Worm (Caenorhabditis elegans): ENCODE measurements around the gene K01G5.8.

Gene K01G5.8

DNA sequence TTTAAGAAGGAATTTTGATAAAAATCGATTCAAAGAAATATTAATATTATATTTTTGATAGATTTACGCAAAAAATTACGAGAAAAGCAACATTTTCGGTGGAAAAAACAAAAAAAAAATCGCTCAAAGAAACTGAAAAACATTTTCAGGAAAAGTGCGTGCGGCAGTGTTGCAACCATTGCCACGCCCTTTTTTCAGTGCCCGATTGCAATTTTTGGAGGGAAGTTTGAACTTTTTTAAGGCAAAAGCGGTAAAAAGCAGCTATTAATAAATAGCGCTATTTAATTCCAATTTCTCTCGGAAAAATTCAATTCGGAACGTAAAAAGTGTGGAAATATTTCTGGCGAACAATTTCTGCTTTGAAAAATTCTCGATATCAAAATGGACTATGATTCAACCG lies 19.5 kb downstream of the K01G5.8 start:
- TF ChIP-seq elt-2 (tag; optimal IDR thresholded peaks at IDR 0.05) (no peak), nhr-23 (tag; optimal IDR thresholded peaks at IDR 0.05) (no peak), ceh-82 (tag; optimal IDR thresholded peaks at IDR 0.05) (no peak), lin-39 (tag; optimal IDR thresholded peaks at IDR 0.05) (no peak), mdl-1 (tag; optimal IDR thresholded peaks at IDR 0.05) (no peak), egl-5 (tag; optimal IDR thresholded peaks at IDR 0.05) (no peak), nhr-77 (tag; optimal IDR thresholded peaks at IDR 0.05) (no peak), jun-1 (tag; optimal IDR thresholded peaks at IDR 0.05) (no peak), ama-1 (optimal IDR thresholded peaks at IDR 0.05) (no peak), lsy-12 (tag; optimal IDR thresholded peaks at IDR 0.05) (no peak), elt-1 (tag; optimal IDR thresholded peaks at IDR 0.05) (no peak), zag-1 (tag; optimal IDR thresholded peaks at IDR 0.05) (no peak), daf-12 (tag; optimal IDR thresholded peaks at IDR 0.05) (no peak), nhr-28 (tag; optimal IDR thresholded peaks at IDR 0.05) (no peak), fos-1 (tag; optimal IDR thresholded peaks at IDR 0.05) (no peak)

- peak; percentile 98 for TF ChIP-seq hmg-11 (tag; optimal IDR thresholded peaks at IDR 0.05)
- TF ChIP-seq fos-1 (tag; optimal IDR thresholded peaks at IDR 0.05), result no peak
- peak; percentile 22 for TF ChIP-seq nhr-43 (tag; optimal IDR thresholded peaks at IDR 0.05; ENCODE audit: poor library complexity, severe bottlenecking)
- no peak for TF ChIP-seq daf-12 (tag; optimal IDR thresholded peaks at IDR 0.05)
- TF ChIP-seq nhr-28 (tag; optimal IDR thresholded peaks at IDR 0.05), result no peak
- TF ChIP-seq nhr-76 (tag; optimal IDR thresholded peaks at IDR 0.05), result no peak
- no peak for TF ChIP-seq elt-3 (tag; optimal IDR thresholded peaks at IDR 0.05)
- peak; percentile 70 for TF ChIP-seq mdl-1 (tag; optimal IDR thresholded peaks at IDR 0.05)
- peak; percentile 81 for TF ChIP-seq nhr-25 (tag; optimal IDR thresholded peaks at IDR 0.05)
- no peak for TF ChIP-seq eor-1 (tag; optimal IDR thresholded peaks at IDR 0.05)
- TF ChIP-seq snpc-4 (tag; optimal IDR thresholded peaks at IDR 0.05), result peak; percentile 50
- no peak for TF ChIP-seq nhr-77 (tag; optimal IDR thresholded peaks at IDR 0.05)
- TF ChIP-seq aly-2 (tag; optimal IDR thresholded peaks at IDR 0.05), result no peak
- TF ChIP-seq nhr-11 (tag; optimal IDR thresholded peaks at IDR 0.05), result peak; percentile 6
- no peak for TF ChIP-seq ceh-16 (tag; optimal IDR thresholded peaks at IDR 0.05)
- no peak for TF ChIP-seq nhr-67 (tag; optimal IDR thresholded peaks at IDR 0.05)
- TF ChIP-seq unc-39 (tag; optimal IDR thresholded peaks at IDR 0.05), result no peak
- no peak for TF ChIP-seq unc-62 (GFP tag; optimal IDR thresholded peaks at IDR 0.05)
- peak; percentile 88 for TF ChIP-seq pha-4 (tag; optimal IDR thresholded peaks at IDR 0.05)
- TF ChIP-seq egl-27 (tag; optimal IDR thresholded peaks at IDR 0.05), result peak; percentile 29
- no peak for TF ChIP-seq sea-2 (GFP tag; optimal IDR thresholded peaks at IDR 0.05)
- no peak for TF ChIP-seq ceh-9 (tag; optimal IDR thresholded peaks at IDR 0.05)
- no peak for TF ChIP-seq zag-1 (tag; optimal IDR thresholded peaks at IDR 0.05)
- TF ChIP-seq lin-39 (tag; optimal IDR thresholded peaks at IDR 0.05), result peak; percentile 86
- TF ChIP-seq egl-5 (tag; optimal IDR thresholded peaks at IDR 0.05), result peak; percentile 82
- TF ChIP-seq lin-15B (tag; optimal IDR thresholded peaks at IDR 0.05), result peak; percentile 80
- no peak for TF ChIP-seq ztf-11 (tag; optimal IDR thresholded peaks at IDR 0.05)
- TF ChIP-seq nhr-12 (tag; optimal IDR thresholded peaks at IDR 0.05), result no peak
- no peak for TF ChIP-seq mml-1 (tag; optimal IDR thresholded peaks at IDR 0.05)
- TF ChIP-seq nhr-237 (tag; optimal IDR thresholded peaks at IDR 0.05), result no peak
- TF ChIP-seq ceh-82 (tag; optimal IDR thresholded peaks at IDR 0.05), result peak; percentile 45
- TF ChIP-seq fkh-10 (GFP tag; optimal IDR thresholded peaks at IDR 0.05), result peak; percentile 29
- TF ChIP-seq nhr-23 (tag; optimal IDR thresholded peaks at IDR 0.05), result peak; percentile 75
- TF ChIP-seq ZK546.5 (tag; optimal IDR thresholded peaks at IDR 0.05), result no peak
- peak; percentile 35 for TF ChIP-seq ama-1 (optimal IDR thresholded peaks at IDR 0.05)
- peak; percentile 71 for TF ChIP-seq lsy-12 (tag; optimal IDR thresholded peaks at IDR 0.05)
- TF ChIP-seq ceh-28 (tag; optimal IDR thresholded peaks at IDR 0.05), result peak; percentile 95
- TF ChIP-seq ztf-4 (tag; optimal IDR thresholded peaks at IDR 0.05), result no peak
- peak; percentile 20 for TF ChIP-seq skn-1 (tag; optimal IDR thresholded peaks at IDR 0.05)
- peak; percentile 87 for TF ChIP-seq jun-1 (tag; optimal IDR thresholded peaks at IDR 0.05)
- peak; percentile 1 for TF ChIP-seq elt-1 (tag; optimal IDR thresholded peaks at IDR 0.05)
- peak; percentile 68 for TF ChIP-seq pqm-1 (tag; optimal IDR thresholded peaks at IDR 0.05)
- no peak for TF ChIP-seq fkh-2 (tag; optimal IDR thresholded peaks at IDR 0.05)
- TF ChIP-seq elt-2 (tag; optimal IDR thresholded peaks at IDR 0.05), result peak; percentile 86
- TF ChIP-seq tbx-2 (tag; optimal IDR thresholded peaks at IDR 0.05), result peak; percentile 33
- TF ChIP-seq nfya-1 (tag; optimal IDR thresholded peaks at IDR 0.05; ENCODE audit: insufficient read depth), result peak; percentile 97
- peak; percentile 56 for TF ChIP-seq R02D3.7 (tag; optimal IDR thresholded peaks at IDR 0.05)
Observed at ce11 chrIII:10720170-10720569, 20.4 kb downstream of the K01G5.8 start.

Measured in whole organism, L3 larva.